Fruit fly (Drosophila melanogaster) whole organism: ENCODE data around the gene CG12398.

Experiments used
- Dll ChIP-seq: fragments of >200 bp; optimal IDR thresholded peaks from 2 replicates; lab custom pipeline; 2017
- pan ChIP-seq: fragments of >200 bp; optimal IDR thresholded peaks from 2 replicates; lab custom pipeline; 2017
- psq ChIP-seq: fragments of >200 bp; optimal IDR thresholded peaks from 2 replicates; lab custom pipeline; 2017

dm6 chrX:14947399-14947798, 33.8 kb upstream of the CG12398 start:
- TF ChIP-seq psq (lab: Kevin White, UChicago) = no peak
- no peak for TF ChIP-seq Dll (lab: Kevin White, UChicago)
- no peak for TF ChIP-seq pan (lab: Kevin White, UChicago)
